Worm (Caenorhabditis elegans): Measurements from ENCODE around the gene dod-20.

dod-20 gene

DNA sequence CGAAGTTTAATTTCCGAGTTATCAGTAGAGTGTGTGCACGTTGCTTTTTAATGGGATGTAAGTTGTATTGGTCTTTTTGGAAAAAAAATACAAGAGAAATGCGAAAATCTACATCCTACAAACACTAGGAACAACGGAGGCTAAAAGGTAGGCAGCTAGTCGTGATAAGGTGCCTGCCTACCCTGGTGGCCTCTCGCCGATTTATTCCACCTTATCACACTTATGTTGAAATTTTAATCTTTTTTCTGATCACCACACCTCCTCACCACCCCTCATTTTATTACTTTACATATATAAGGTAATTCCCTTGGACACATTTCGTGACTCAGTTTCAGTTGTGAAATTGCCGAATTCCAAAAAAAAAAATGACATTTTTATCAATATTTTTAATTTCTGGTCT lies at the start of gene dod-20:
dod-20 (plus strand) TSS at position 301 of the 400 bp plus-strand sequence.
- no peak for TF ChIP-seq skn-1 (tag; optimal IDR thresholded peaks at IDR 0.05)
- peak; percentile 17 for TF ChIP-seq fos-1 (tag; optimal IDR thresholded peaks at IDR 0.05)
- TF ChIP-seq ztf-4 (tag; optimal IDR thresholded peaks at IDR 0.05) = no peak

DNA sequence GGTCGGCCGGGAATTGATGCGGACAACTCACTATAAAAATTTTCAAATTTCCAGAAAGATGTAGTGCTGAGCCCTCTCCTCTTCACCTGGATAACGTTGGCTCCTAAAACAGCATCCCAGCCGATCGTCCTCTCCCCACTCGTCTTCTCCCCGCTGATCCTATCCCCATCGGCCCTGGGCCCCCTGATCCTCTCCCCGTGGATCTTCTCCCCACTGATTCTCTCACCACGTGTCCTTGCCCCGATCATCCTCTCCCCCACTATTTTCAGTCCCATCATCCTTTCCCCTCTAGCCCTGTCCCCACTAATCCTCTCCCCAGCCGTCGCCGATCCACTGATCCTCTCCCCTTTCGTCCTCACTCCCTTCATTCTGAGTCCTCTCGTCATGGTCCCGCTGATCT lies 49.0 kb upstream of the dod-20 start:
- TF ChIP-seq lin-39 (tag; optimal IDR thresholded peaks at IDR 0.05) (no peak), F13H6.1 (tag; optimal IDR thresholded peaks at IDR 0.05) (no peak), ama-1 (optimal IDR thresholded peaks at IDR 0.05) (no peak), sma-9 (GFP tag; optimal IDR thresholded peaks at IDR 0.05) (no peak), sma-9 (tag; optimal IDR thresholded peaks at IDR 0.05) (no peak), egl-27 (tag; optimal IDR thresholded peaks at IDR 0.05) (no peak)

DNA sequence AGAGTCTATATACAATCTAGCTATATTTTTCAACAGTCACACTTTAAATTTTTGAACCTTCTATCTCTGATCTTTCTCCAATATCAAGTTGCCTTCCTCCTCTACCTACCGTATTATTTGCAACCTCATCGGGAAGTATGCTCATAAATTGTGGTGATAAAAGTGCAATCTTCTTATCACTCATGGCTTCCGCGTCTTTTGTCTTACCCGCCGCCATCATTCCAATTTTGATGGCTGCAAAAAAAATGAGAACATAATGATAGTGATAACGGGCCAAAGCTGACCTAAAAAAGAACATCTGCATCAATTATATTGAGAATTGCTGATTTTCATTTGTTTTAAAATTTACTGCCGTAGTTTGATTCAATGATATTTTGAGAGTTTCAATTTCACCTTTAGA lies 45.4 kb upstream of the dod-20 start:
- TF ChIP-seq fos-1 (tag; optimal IDR thresholded peaks at IDR 0.05) (peak; percentile 55), alr-1 (tag; optimal IDR thresholded peaks at IDR 0.05) (no peak), ama-1 (optimal IDR thresholded peaks at IDR 0.05) (no peak), dmd-4 (tag; optimal IDR thresholded peaks at IDR 0.05) (no peak)

DNA sequence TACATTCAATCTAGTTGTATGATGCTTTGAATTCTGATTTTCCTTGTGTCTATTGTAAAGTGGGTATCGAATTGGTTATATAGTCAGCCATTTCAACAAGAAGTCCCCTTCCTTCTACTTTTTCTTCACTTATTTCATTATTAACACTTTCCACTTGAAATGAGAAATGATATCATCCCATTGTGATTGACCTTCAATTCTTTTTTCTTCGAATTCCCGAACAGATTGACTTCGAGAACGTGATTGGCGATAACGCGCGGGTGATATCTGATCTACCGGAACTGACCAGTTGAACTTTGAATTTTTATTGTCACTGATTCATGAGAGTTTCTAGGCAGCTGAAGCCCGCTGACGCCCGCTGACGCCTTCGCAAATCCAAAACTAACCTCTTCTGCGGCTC lies 44.0 kb upstream of the dod-20 start:
- TF ChIP-seq unc-39 (tag; optimal IDR thresholded peaks at IDR 0.05) (no peak), C34F6.9 (tag; optimal IDR thresholded peaks at IDR 0.05) (no peak), nhr-21 (tag; optimal IDR thresholded peaks at IDR 0.05) (peak; percentile 31), nhr-25 (tag; optimal IDR thresholded peaks at IDR 0.05) (peak; percentile 40), sma-9 (GFP tag; optimal IDR thresholded peaks at IDR 0.05) (peak; percentile 75), sma-9 (tag; optimal IDR thresholded peaks at IDR 0.05) (no peak), fos-1 (tag; optimal IDR thresholded peaks at IDR 0.05) (peak; percentile 1), ceh-82 (tag; optimal IDR thresholded peaks at IDR 0.05) (no peak)

DNA sequence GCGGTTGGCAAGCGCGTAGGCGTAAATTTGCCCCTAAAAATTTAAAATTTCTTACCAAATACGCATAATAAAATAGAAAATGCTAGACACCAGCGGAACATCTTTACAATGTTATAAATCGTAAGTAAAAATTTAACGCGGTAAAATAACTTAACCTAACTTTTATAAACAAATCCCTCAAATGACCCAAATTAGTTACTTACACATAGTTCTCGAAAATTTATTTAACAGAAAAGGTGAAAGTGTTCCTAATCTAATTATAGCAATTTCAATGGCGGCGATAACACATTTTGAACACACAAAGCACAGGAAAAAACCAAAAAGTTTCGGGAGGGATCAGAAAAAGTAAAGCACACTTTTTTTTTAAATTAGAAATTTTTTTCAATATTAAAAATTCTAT lies 42.0 kb upstream of the dod-20 start, which contains the start of gene mltn-8:
mltn-8 (minus strand) TSS at position 101 of the 400 bp plus-strand sequence.
- no peak for TF ChIP-seq unc-62 (GFP tag; optimal IDR thresholded peaks at IDR 0.05)
- no peak for TF ChIP-seq aly-2 (tag; optimal IDR thresholded peaks at IDR 0.05)
- no peak for TF ChIP-seq nhr-129 (tag; optimal IDR thresholded peaks at IDR 0.05)
- TF ChIP-seq lsy-2 (tag; optimal IDR thresholded peaks at IDR 0.05) = no peak
- no peak for TF ChIP-seq sma-3 (GFP tag; optimal IDR thresholded peaks at IDR 0.05)
- TF ChIP-seq nhr-6 (tag; optimal IDR thresholded peaks at IDR 0.05) = no peak
- no peak for TF ChIP-seq ceh-82 (tag; optimal IDR thresholded peaks at IDR 0.05)
- TF ChIP-seq dmd-4 (tag; optimal IDR thresholded peaks at IDR 0.05) = no peak
- TF ChIP-seq unc-39 (tag; optimal IDR thresholded peaks at IDR 0.05) = no peak
- TF ChIP-seq sem-4 (tag; optimal IDR thresholded peaks at IDR 0.05) = no peak
- TF ChIP-seq crh-2 (tag; optimal IDR thresholded peaks at IDR 0.05) = no peak
- TF ChIP-seq mbf-1 (tag; optimal IDR thresholded peaks at IDR 0.05) = no peak
- TF ChIP-seq peb-1 (tag; optimal IDR thresholded peaks at IDR 0.05) = no peak
- no peak for TF ChIP-seq R02D3.7 (tag; optimal IDR thresholded peaks at IDR 0.05)

DNA sequence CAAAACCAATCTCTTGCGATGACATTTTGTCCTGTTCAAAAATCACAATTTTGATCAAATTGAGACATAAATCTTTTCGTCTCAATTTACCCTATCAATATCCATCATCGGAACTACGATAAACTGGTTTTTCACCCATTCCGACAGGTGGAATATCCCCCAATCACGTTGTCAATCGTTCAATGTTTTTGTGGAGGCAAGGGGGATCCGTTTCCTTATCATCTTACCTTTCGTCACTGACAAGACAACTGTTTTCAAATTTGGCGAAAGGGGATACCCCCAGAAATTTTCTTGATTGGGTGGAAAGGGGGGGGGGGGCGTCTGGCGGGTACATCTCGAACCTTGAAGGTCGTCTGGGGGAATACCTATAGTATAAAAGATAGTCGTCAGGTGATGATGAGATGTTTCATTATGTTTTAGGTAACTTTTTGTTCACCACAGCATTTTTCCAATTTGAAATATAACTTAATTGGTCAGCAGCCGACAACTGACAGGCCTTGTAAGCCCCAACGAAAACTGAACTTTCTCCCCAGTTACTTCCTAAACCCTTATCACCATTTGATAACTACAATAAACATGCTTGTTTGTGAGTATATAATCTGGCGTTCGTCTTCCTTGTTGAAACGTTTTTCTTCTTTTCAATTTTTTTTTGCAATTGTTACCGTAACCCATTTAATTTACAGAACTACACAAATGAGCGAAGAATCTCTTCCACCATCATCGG lies 40.8 kb upstream of the dod-20 start, which contains the start of gene ZK6.8:
ZK6.8 (plus strand) TSS at position 682 of the 724 bp plus-strand sequence.
- no peak for TF ChIP-seq ceh-82 (tag; optimal IDR thresholded peaks at IDR 0.05)
- no peak for TF ChIP-seq skn-1 (tag; optimal IDR thresholded peaks at IDR 0.05)
- TF ChIP-seq R02D3.7 (tag; optimal IDR thresholded peaks at IDR 0.05) = no peak
- peak; percentile 84 for TF ChIP-seq sma-3 (GFP tag; optimal IDR thresholded peaks at IDR 0.05)
- TF ChIP-seq mbf-1 (tag; optimal IDR thresholded peaks at IDR 0.05) = no peak
- peak; percentile 96 for TF ChIP-seq nhr-21 (tag; optimal IDR thresholded peaks at IDR 0.05)
- TF ChIP-seq mab-5 (tag; optimal IDR thresholded peaks at IDR 0.05) = peak; percentile 26
- TF ChIP-seq ama-1 (optimal IDR thresholded peaks at IDR 0.05) = no peak
- TF ChIP-seq ztf-1 (GFP tag; conservative IDR thresholded peaks at IDR 0.05) = no peak
- peak; percentile 77 for TF ChIP-seq egl-27 (tag; optimal IDR thresholded peaks at IDR 0.05)
- peak; percentile 54 for TF ChIP-seq gmeb-1 (tag; optimal IDR thresholded peaks at IDR 0.05)
- TF ChIP-seq unc-39 (tag; optimal IDR thresholded peaks at IDR 0.05) = no peak
- peak; percentile 20 for TF ChIP-seq snpc-4 (tag; optimal IDR thresholded peaks at IDR 0.05)
- no peak for TF ChIP-seq ZK546.5 (tag; optimal IDR thresholded peaks at IDR 0.05)
- peak; percentile 92 for TF ChIP-seq nhr-25 (tag; optimal IDR thresholded peaks at IDR 0.05)
- no peak for TF ChIP-seq nhr-10 (tag; optimal IDR thresholded peaks at IDR 0.05)
- no peak for TF ChIP-seq aly-2 (tag; optimal IDR thresholded peaks at IDR 0.05)
- peak; percentile 26 to 57 for TF ChIP-seq mdl-1 (tag; optimal IDR thresholded peaks at IDR 0.05)
- no peak for TF ChIP-seq nhr-6 (tag; optimal IDR thresholded peaks at IDR 0.05)
- TF ChIP-seq blmp-1 (tag; optimal IDR thresholded peaks at IDR 0.05; ENCODE audit: insufficient read depth) = peak; percentile 83
- no peak for TF ChIP-seq sem-4 (tag; optimal IDR thresholded peaks at IDR 0.05)
- peak; percentile 22 for TF ChIP-seq fos-1 (tag; optimal IDR thresholded peaks at IDR 0.05)
- no peak for TF ChIP-seq lin-13 (GFP tag; optimal IDR thresholded peaks at IDR 0.05)
- peak; percentile 99 for TF ChIP-seq sma-9 (GFP tag; optimal IDR thresholded peaks at IDR 0.05)
- TF ChIP-seq sma-9 (tag; optimal IDR thresholded peaks at IDR 0.05) = no peak
- TF ChIP-seq ztf-11 (tag; optimal IDR thresholded peaks at IDR 0.05) = no peak
- TF ChIP-seq peb-1 (tag; optimal IDR thresholded peaks at IDR 0.05) = no peak
- peak; percentile 22 for TF ChIP-seq nhr-129 (tag; optimal IDR thresholded peaks at IDR 0.05)
- TF ChIP-seq Y55F3AM.14 (GFP tag; optimal IDR thresholded peaks at IDR 0.05) = peak; percentile 32
- no peak for TF ChIP-seq nhr-23 (tag; optimal IDR thresholded peaks at IDR 0.05)
- no peak for TF ChIP-seq nhr-237 (tag; optimal IDR thresholded peaks at IDR 0.05)

Data from whole organism, L2 larva.